Worm (Caenorhabditis elegans): ENCODE results near the gene pcyt-1.

The pcyt-1 gene

DNA sequence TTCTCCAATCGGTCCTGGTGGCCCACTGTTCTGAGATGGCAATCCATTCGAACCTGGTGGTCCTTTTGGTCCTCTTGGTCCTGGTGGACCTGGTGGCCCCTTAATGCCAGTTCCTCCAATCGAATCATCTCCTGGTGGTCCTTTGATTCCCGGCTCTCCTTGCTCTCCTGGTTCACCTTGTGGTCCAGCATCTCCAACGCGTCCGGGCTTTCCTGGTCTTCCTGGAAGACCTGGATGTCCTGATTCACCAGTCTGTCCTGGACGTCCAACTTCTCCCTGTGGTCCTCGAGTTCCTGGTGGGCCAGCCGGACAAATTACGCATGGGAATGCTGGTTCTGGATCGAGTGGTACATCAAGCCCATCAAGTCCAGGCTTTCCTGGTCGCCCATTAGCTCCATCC lies 35.3 kb upstream of the pcyt-1 start:
- TF ChIP-seq nhr-19 (GFP tag; conservative IDR thresholded peaks at IDR 0.05) (no peak), ceh-8 (GFP tag; optimal IDR thresholded peaks at IDR 0.05) (no peak), tlp-1 (tag; optimal IDR thresholded peaks at IDR 0.05) (no peak), nhr-11 (tag; optimal IDR thresholded peaks at IDR 0.05) (no peak), ztf-11 (tag; optimal IDR thresholded peaks at IDR 0.05) (no peak), egl-27 (tag; optimal IDR thresholded peaks at IDR 0.05) (no peak), nhr-47 (tag; optimal IDR thresholded peaks at IDR 0.05) (no peak), C16A3.4 (tag; optimal IDR thresholded peaks at IDR 0.05) (no peak), mef-2 (tag; optimal IDR thresholded peaks at IDR 0.05) (no peak), dpl-1 (GFP tag; optimal IDR thresholded peaks at IDR 0.05) (no peak), elt-2 (tag; optimal IDR thresholded peaks at IDR 0.05) (no peak), ceh-88 (GFP tag; IDR thresholded peaks at IDR 0.05) (no peak), fkh-10 (GFP tag; optimal IDR thresholded peaks at IDR 0.05) (no peak), vab-15 (tag; optimal IDR thresholded peaks at IDR 0.05) (no peak), mdl-1 (tag; optimal IDR thresholded peaks at IDR 0.05) (no peak), lsy-2 (tag; optimal IDR thresholded peaks at IDR 0.05) (no peak), C34B4.2 (tag; optimal IDR thresholded peaks at IDR 0.05) (no peak)

- TF ChIP-seq ztf-11 (tag; optimal IDR thresholded peaks at IDR 0.05) (no peak), elt-3 (tag; optimal IDR thresholded peaks at IDR 0.05) (peak in 1 of 6 experiments; percentile 28), F16B12.6 (tag; optimal IDR thresholded peaks at IDR 0.05) (no peak), dsc-1 (tag; optimal IDR thresholded peaks at IDR 0.05) (no peak), blmp-1 (tag; optimal IDR thresholded peaks at IDR 0.05) (peak; percentile 67), fkh-4 (tag; optimal IDR thresholded peaks at IDR 0.05; ENCODE audit: borderline replicate concordance) (no peak)
Observed at ce11 chrX:7537742-7538268, 34.4 kb upstream of the pcyt-1 start, which contains the start of gene dpy-7. Gene dpy-7, minus strand, starts transcription at chrX:7537792.

DNA sequence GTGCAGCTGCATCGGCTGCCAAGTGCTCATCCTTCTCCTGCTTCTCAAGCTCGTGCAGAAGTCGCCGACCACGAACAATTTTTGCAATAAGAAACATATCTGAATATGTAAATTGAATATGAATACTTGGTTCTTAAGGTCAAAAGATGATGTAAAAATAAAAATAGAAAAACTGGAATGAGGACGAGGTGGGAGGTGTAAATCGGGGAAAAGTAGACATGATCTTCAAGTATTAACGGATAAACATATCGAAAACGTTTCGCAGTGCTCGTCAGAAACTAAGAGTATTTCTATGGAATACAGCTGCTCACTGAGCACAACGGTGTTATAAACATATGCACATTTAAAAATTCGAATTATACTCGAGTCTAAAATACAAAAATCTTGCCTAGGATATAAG lies 32.1 kb upstream of the pcyt-1 start, which contains the start of gene glb-16:
Gene glb-16 (minus strand): TSS at position 101 of the 400 bp plus-strand sequence.
- TF ChIP-seq lin-39 (tag; optimal IDR thresholded peaks at IDR 0.05) (no peak), unc-30 (tag; optimal IDR thresholded peaks at IDR 0.05) (no peak), tlp-1 (tag; optimal IDR thresholded peaks at IDR 0.05) (no peak), mab-9 (GFP tag; IDR thresholded peaks at IDR 0.05) (no peak), skn-1 (tag; optimal IDR thresholded peaks at IDR 0.05) (no peak), efl-1 (optimal IDR thresholded peaks at IDR 0.05) (no peak), efl-1 (GFP tag; optimal IDR thresholded peaks at IDR 0.05 in 1 of 2) (no peak), ceh-63 (GFP tag; optimal IDR thresholded peaks at IDR 0.05) (no peak), C04F5.9 (tag; optimal IDR thresholded peaks at IDR 0.05) (no peak)

ce11 chrX:7541078-7541477 lies 31.1 kb upstream of the pcyt-1 start:
- TF ChIP-seq lin-39 (tag; optimal IDR thresholded peaks at IDR 0.05) (no peak), lin-14 (GFP tag; optimal IDR thresholded peaks at IDR 0.05) (peak; percentile 7), C16A3.4 (tag; optimal IDR thresholded peaks at IDR 0.05) (no peak)

DNA sequence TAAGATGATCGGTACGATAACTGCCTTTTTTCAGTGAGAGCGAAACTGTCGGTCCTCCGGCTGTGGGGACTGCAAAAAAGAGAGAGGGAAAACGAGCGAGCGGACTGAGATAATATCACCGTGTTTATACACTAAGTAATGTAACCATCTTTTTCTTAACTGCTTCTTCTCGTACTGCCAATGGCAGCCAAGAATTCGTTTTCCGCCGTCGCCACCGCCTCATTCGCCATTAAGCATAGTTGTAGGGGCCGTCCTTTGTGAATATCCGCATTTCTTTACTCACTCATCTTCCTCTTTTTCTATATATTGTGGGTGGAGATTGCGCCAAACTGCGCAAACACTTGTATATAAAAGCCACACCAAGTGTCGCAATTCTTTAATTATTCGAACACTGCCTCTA lies 25.6 kb upstream of the pcyt-1 start, which contains the start of gene col-174:
Gene col-174 (plus strand): TSS at position 301 of the 400 bp plus-strand sequence.
- TF ChIP-seq mef-2 (tag; optimal IDR thresholded peaks at IDR 0.05) (no peak), ama-1 (optimal IDR thresholded peaks at IDR 0.05) (no peak), lin-14 (GFP tag; optimal IDR thresholded peaks at IDR 0.05) (peak; percentile 4), blmp-1 (tag; optimal IDR thresholded peaks at IDR 0.05) (peak; percentile 67), ztf-11 (tag; optimal IDR thresholded peaks at IDR 0.05) (no peak), nhr-85 (tag) (peak; percentile 5), rnt-1 (tag; optimal IDR thresholded peaks at IDR 0.05) (no peak)

All from whole organism, L1 larva.